Worm (Caenorhabditis elegans): ENCODE data around the gene best-5.

- TF ChIP-seq him-1 (tag; optimal IDR thresholded peaks at IDR 0.05) = no peak
- no peak for TF ChIP-seq dao-5 (tag; optimal IDR thresholded peaks at IDR 0.05)
Measured at ce11 chrIII:9665490-9666179, 24.4 kb downstream of the best-5 start.
